Worm (Caenorhabditis elegans): Measurements from ENCODE around the gene fbxb-17.
"Not testable (repeated sequence)": the region's sequence is repeated elsewhere in the genome, so short reads cannot be mapped to it uniquely, and the experiment has no call there.

Gene fbxb-17

ce11 chrII:1654917-1655316 lies 21.3 kb upstream of the fbxb-17 start, which contains the start of gene btb-12:
TSS of gene btb-12 (plus strand) at chrII:1655217.
- no peak for TF ChIP-seq gmeb-2 (tag; optimal IDR thresholded peaks at IDR 0.05)
- TF ChIP-seq ttx-3 (tag; optimal IDR thresholded peaks at IDR 0.05) = no peak
- no peak for TF ChIP-seq unc-42 (tag; optimal IDR thresholded peaks at IDR 0.05)
- no peak for TF ChIP-seq hlh-15 (tag; optimal IDR thresholded peaks at IDR 0.05)
- TF ChIP-seq tbx-7 (tag; optimal IDR thresholded peaks at IDR 0.05) = no peak
- no peak for TF ChIP-seq hlh-8 (tag; optimal IDR thresholded peaks at IDR 0.05)
- no peak for TF ChIP-seq T23F11.4 (GFP tag; optimal IDR thresholded peaks at IDR 0.05)

- no peak for TF ChIP-seq K02D7.2 (tag; optimal IDR thresholded peaks at IDR 0.05)
- no peak for TF ChIP-seq unc-86 (tag; optimal IDR thresholded peaks at IDR 0.05)
- no peak for TF ChIP-seq pat-9 (tag; optimal IDR thresholded peaks at IDR 0.05)
- TF ChIP-seq gmeb-2 (tag; optimal IDR thresholded peaks at IDR 0.05) = no peak
- TF ChIP-seq zip-5 (tag; optimal IDR thresholded peaks at IDR 0.05) = no peak
- no peak for TF ChIP-seq rnt-1 (tag; optimal IDR thresholded peaks at IDR 0.05)
- TF ChIP-seq ceh-9 (tag; optimal IDR thresholded peaks at IDR 0.05) = no peak
- no peak for TF ChIP-seq ceh-48 (tag; optimal IDR thresholded peaks at IDR 0.05)
- TF ChIP-seq F13H6.1 (tag; optimal IDR thresholded peaks at IDR 0.05) = no peak
Measured at ce11 chrII:1657202-1657601, 19.0 kb upstream of the fbxb-17 start, which contains the start of gene ZC204.12. TSS of gene ZC204.12 (minus strand) at chrII:1657302.

ce11 chrII:1659729-1660128 lies 16.5 kb upstream of the fbxb-17 start:
- TF ChIP-seq elt-2 (tag; optimal IDR thresholded peaks at IDR 0.05) = peak; percentile 16

- TF ChIP-seq hlh-13 (GFP tag; optimal IDR thresholded peaks at IDR 0.05); nhr-11 (tag; optimal IDR thresholded peaks at IDR 0.05); nfya-1 (tag; optimal IDR thresholded peaks at IDR 0.05): not testable (repeated sequence)
Measured at ce11 chrII:1660888-1661287, 15.3 kb upstream of the fbxb-17 start, which contains the start of gene ZC204.13. TSS of gene ZC204.13 (minus strand) at chrII:1660988.

ce11 chrII:1662881-1663280 lies 13.3 kb upstream of the fbxb-17 start, which contains the start of gene ZC204.14:
TSS of gene ZC204.14 (minus strand) at chrII:1662949.
- no peak for TF ChIP-seq ama-1 (optimal IDR thresholded peaks at IDR 0.05)
- TF ChIP-seq dve-1 (tag; optimal IDR thresholded peaks at IDR 0.05) = no peak
- TF ChIP-seq unc-86 (tag; optimal IDR thresholded peaks at IDR 0.05) = no peak
- TF ChIP-seq ref-2 (tag; optimal IDR thresholded peaks at IDR 0.05) = no peak
- no peak for TF ChIP-seq ceh-45 (GFP tag; IDR thresholded peaks at IDR 0.05)
- no peak for TF ChIP-seq che-1 (tag; optimal IDR thresholded peaks at IDR 0.05)

ce11 chrII:1663516-1663915 lies 12.7 kb upstream of the fbxb-17 start, which contains the start of gene duxl-1:
TSS of gene duxl-1 (plus strand) at chrII:1663699.
- TF ChIP-seq elt-2 (tag; optimal IDR thresholded peaks at IDR 0.05) (peak; percentile 40), ref-2 (tag; optimal IDR thresholded peaks at IDR 0.05) (peak; percentile 25), C38D4.7 (GFP tag; optimal IDR thresholded peaks at IDR 0.05) (no peak), ceh-48 (tag; optimal IDR thresholded peaks at IDR 0.05) (no peak), hlh-30 (tag; optimal IDR thresholded peaks at IDR 0.05; ENCODE audit: insufficient read depth) (peak; percentile 42), fkh-6 (tag; optimal IDR thresholded peaks at IDR 0.05) (no peak), tbx-2 (tag; optimal IDR thresholded peaks at IDR 0.05) (peak; percentile 15), ceh-22 (tag; optimal IDR thresholded peaks at IDR 0.05) (no peak)

- TF ChIP-seq sox-4 (tag; optimal IDR thresholded peaks at IDR 0.05) (no peak), nhr-232 (tag; optimal IDR thresholded peaks at IDR 0.05) (no peak), F13H6.1 (tag; optimal IDR thresholded peaks at IDR 0.05) (no peak), pros-1 (tag; optimal IDR thresholded peaks at IDR 0.05) (no peak), mec-3 (tag; optimal IDR thresholded peaks at IDR 0.05; ENCODE audit: borderline replicate concordance) (no peak), lim-6 (tag; optimal IDR thresholded peaks at IDR 0.05) (no peak), tbx-2 (tag; optimal IDR thresholded peaks at IDR 0.05) (no peak), ahr-1 (tag; optimal IDR thresholded peaks at IDR 0.05) (no peak), pqm-1 (tag; optimal IDR thresholded peaks at IDR 0.05) (no peak), pat-9 (tag; optimal IDR thresholded peaks at IDR 0.05) (no peak), ceh-6 (GFP tag; optimal IDR thresholded peaks at IDR 0.05) (no peak), ceh-14 (tag; optimal IDR thresholded peaks at IDR 0.05) (no peak), hlh-8 (tag; optimal IDR thresholded peaks at IDR 0.05) (no peak), ceh-31 (tag; optimal IDR thresholded peaks at IDR 0.05) (no peak), unc-86 (tag; optimal IDR thresholded peaks at IDR 0.05) (no peak), sdc-2 (tag; optimal IDR thresholded peaks at IDR 0.05) (no peak), ets-4 (tag; optimal IDR thresholded peaks at IDR 0.05) (no peak)
Measured at ce11 chrII:1666025-1666424, 10.2 kb upstream of the fbxb-17 start, which contains the start of gene srlf-29. TSS of gene srlf-29 (plus strand) at chrII:1666325.

Measured in whole organism, late embryonic.